Worm (Caenorhabditis elegans): ENCODE results near the gene C15C8.5.

DNA sequence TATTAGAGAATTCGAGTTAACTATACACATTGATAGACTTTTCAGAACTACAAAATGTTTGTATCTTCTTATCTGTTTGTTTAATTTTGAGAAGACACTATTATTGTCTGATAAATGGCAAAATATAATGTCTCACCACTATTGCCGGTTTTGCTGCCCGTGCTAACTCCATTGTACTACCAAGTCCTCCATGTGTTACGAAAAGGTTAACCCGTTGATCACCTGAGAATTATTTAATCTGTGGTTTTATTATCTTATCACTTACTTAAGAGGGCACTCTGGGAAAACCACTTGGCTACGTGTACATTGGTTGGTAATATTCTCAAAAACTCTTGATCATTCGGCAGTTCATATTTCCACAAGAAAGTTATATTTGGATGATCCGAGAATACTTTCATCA lies 48.1 kb downstream of the C15C8.5 start:
- no peak for TF ChIP-seq nhr-23 (tag; optimal IDR thresholded peaks at IDR 0.05)
- no peak for TF ChIP-seq fos-1 (tag; optimal IDR thresholded peaks at IDR 0.05)
- no peak for TF ChIP-seq ztf-11 (tag; optimal IDR thresholded peaks at IDR 0.05)
- no peak for TF ChIP-seq nhr-25 (tag; optimal IDR thresholded peaks at IDR 0.05)
- no peak for TF ChIP-seq unc-62 (GFP tag; optimal IDR thresholded peaks at IDR 0.05)
- TF ChIP-seq aly-2 (tag; optimal IDR thresholded peaks at IDR 0.05) = no peak
- no peak for TF ChIP-seq snpc-4 (tag; optimal IDR thresholded peaks at IDR 0.05)
- no peak for TF ChIP-seq elt-3 (tag; optimal IDR thresholded peaks at IDR 0.05)
- no peak for TF ChIP-seq jun-1 (tag; optimal IDR thresholded peaks at IDR 0.05)
